Worm (Caenorhabditis elegans) whole organism, early embryonic: ENCODE measurements around the gene flh-3.

Source experiments
- ama-1 ChIP-seq: fragments of 150-350 bp; optimal IDR thresholded peaks from 2 replicates; lab custom pipeline; 2014
- ceh-36 ChIP-seq: sonication (generic microtip); optimal IDR thresholded peaks from 2 replicates; lab custom pipeline; 2016; ENCODE audit warnings: missing genetic modification characterization, inconsistent platforms, missing compliant biosample characterization
- ets-7 ChIP-seq: sonication (generic microtip); optimal IDR thresholded peaks from 2 replicates; lab custom pipeline; 2016; ENCODE audit warnings: missing genotype, missing genetic modification characterization, missing compliant biosample characterization
- hmg-4 ChIP-seq: fragments of 200-800 bp; sonication (Bioruptor generic); optimal IDR thresholded peaks from 2 replicates; lab custom pipeline; 2018; ENCODE audit warnings: mild to moderate bottlenecking, missing genetic modification characterization, missing compliant biosample characterization
- hnd-1 ChIP-seq: sonication (generic microtip); optimal IDR thresholded peaks from 2 replicates; lab custom pipeline; 2016; ENCODE audit warnings: missing genetic modification characterization, missing compliant biosample characterization
- pes-1 ChIP-seq: fragments of 200-800 bp; sonication (Bioruptor generic); IDR thresholded peaks from 2 replicates; pipeline ENCODE4 v1.3.6; 2022; ENCODE audit warnings: missing genetic modification reagents, missing genetic modification characterization, missing compliant biosample characterization
- sea-1 ChIP-seq: fragments of 200-800 bp; sonication (Bioruptor generic); conservative IDR thresholded peaks from 2 replicates; pipeline ENCODE4 v1.3.6; 2022; ENCODE audit warnings: missing genetic modification characterization, missing compliant biosample characterization
- tra-4 ChIP-seq: sonication (generic microtip); optimal IDR thresholded peaks from 2 replicates; lab custom pipeline; 2017; ENCODE audit warnings: missing genetic modification characterization, missing compliant biosample characterization

DNA sequence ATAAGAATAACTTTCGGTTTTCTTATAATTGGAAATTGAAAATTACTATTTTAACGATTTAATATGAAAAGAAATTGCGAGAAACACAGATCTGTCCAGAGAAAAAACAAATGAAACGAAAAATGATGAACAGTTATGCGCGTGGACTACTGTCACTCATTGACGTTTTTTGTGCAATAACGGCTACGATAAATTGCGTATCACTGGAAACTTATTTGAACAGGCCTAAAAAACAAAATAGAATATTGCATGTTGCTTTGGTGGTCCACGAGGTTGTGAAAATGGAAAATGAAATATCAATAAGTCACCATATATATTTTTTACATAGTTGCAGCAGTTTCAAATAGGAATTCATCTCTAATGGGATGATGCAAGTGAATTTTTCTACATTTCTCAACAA, 5.4 kb upstream of the flh-3 start:
- no peak for TF ChIP-seq ets-7 (tag; lab: Kevin White, UChicago)
- no peak for TF ChIP-seq ama-1 (lab: Kevin White, UChicago)
- TF ChIP-seq hmg-4 (GFP tag; lab: Kevin White, UChicago): no peak
- TF ChIP-seq pes-1 (GFP tag; lab: Robert Waterston, UW): no peak
- TF ChIP-seq sea-1 (GFP tag; lab: Robert Waterston, UW): no peak
- no peak for TF ChIP-seq hnd-1 (tag; lab: Kevin White, UChicago)
- TF ChIP-seq ceh-36: no peak
- TF ChIP-seq tra-4 (tag; lab: Kevin White, UChicago): no peak
